Worm (Caenorhabditis elegans): ENCODE data around the gene Y43E12A.3.

DNA sequence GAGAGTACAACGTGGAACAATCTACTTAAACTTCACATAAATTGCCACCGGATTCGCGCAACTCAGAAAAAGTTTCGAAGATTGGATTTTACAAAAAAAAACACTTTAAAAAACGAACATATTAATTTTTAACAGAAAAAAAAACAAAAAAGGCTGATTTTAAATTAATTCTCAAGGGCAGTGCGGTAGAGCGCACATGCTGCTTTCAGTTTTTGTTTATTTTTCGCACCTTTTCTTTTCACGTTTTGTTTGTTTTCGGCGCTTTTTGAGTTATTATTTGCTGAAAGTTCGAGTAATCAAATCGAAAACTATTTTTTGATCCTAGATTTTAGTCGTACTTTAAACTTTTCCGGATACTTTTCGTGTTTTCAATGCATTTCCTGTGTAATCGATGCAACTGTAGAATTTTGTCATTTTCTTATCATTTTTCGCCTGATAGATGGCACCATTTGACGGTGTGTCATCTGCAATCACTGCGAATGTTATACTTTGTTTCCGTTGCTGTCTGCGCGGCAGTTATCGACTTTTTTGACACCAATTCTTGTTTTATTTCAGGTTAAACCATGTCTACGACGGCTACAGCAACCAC, 32.4 kb downstream of the Y43E12A.3 start, which contains the start of gene F13H10.8:
- no peak for TF ChIP-seq pha-4 (tag; optimal IDR thresholded peaks at IDR 0.05)
- TF ChIP-seq nfya-1 (tag; optimal IDR thresholded peaks at IDR 0.05), result no peak
- TF ChIP-seq ceh-14 (tag; optimal IDR thresholded peaks at IDR 0.05), result peak; percentile 14

Measured in whole organism, late embryonic.